Worm (Caenorhabditis elegans) whole organism, L3 larva: ENCODE data around the gene E02H4.8.

Experiments
- nhr-237 ChIP-seq: fragments of 150-350 bp; optimal IDR thresholded peaks from 2 replicates; lab custom pipeline; 2014; ENCODE audit warnings: missing biosample characterization, missing genetic modification characterization
- unc-62 ChIP-seq: fragments of 150-350 bp; sonication (generic microtip); optimal IDR thresholded peaks from 4 replicates; lab custom pipeline; 2014; ENCODE audit warnings: missing biosample characterization, missing genetic modification reagents, missing genetic modification characterization

DNA sequence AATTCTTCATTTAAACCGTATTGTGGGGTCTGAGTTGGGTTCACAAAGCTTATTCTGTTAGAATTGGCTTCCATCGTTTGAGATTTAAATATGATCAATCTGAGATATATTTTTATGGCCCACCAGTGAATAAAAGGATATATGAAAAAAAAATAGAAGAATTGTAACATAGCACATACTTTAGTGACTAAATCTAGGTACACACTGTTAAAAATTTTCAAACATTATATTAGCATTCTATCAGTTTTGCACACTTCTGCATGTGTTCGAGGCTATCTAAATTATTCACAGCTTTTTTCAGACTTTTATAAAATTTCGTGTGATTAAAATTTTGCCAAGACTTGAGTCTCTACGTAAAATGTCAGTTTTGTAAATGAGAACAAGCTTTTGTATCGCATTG, 18.2 kb upstream of the E02H4.8 start, which contains the start of gene E02H4.2:
- no peak for TF ChIP-seq nhr-237 (tag; lab: Kevin White, UChicago)
- TF ChIP-seq unc-62: no peak
